Fruit fly (Drosophila melanogaster) whole organism, adult: Measurements from ENCODE around the gene CG10752.

ENCODE experiments used
- CG14711 ChIP-seq: fragments of 200-800 bp; sonication (Bioruptor generic); optimal IDR thresholded peaks from 2 replicates; lab custom pipeline; 2018; ENCODE audit warnings: missing biosample characterization, mild to moderate bottlenecking, missing genetic modification characterization, moderate library complexity
- CG33017 ChIP-seq: fragments of 200-800 bp; sonication (Bioruptor generic); optimal IDR thresholded peaks from 2 replicates; lab custom pipeline; 2018; ENCODE audit warnings: missing biosample characterization, mild to moderate bottlenecking, missing genetic modification characterization, moderate library complexity
- Clk ChIP-seq: fragments of 200-800 bp; sonication (Bioruptor generic); optimal IDR thresholded peaks from 2 replicates; lab custom pipeline; 2017; ENCODE audit warnings: missing biosample characterization, missing genetic modification characterization
- Crg-1 ChIP-seq: fragments of 200-800 bp; sonication (Bioruptor generic); optimal IDR thresholded peaks from 2 replicates; lab custom pipeline; 2016; ENCODE audit warnings: missing biosample characterization, missing genetic modification characterization
- Hr96 ChIP-seq: fragments of 200-800 bp; sonication (Bioruptor generic); optimal IDR thresholded peaks from 2 replicates; lab custom pipeline; 2016; ENCODE audit warnings: missing biosample characterization, missing genetic modification characterization
- Mnt ChIP-seq: fragments of 200-800 bp; sonication (Bioruptor generic); optimal IDR thresholded peaks from 2 replicates; lab custom pipeline; 2016; ENCODE audit warnings: missing biosample characterization, mild to moderate bottlenecking, missing genetic modification characterization
- bab1 ChIP-seq: fragments of 200-800 bp; sonication (Bioruptor generic); optimal IDR thresholded peaks from 3 replicates; lab custom pipeline; 2019; ENCODE audit warnings: missing biosample characterization, mild to moderate bottlenecking, missing genetic modification characterization, moderate library complexity
- pad ChIP-seq: fragments of 200-800 bp; sonication (Bioruptor generic); optimal IDR thresholded peaks from 3 replicates; lab custom pipeline; 2017; ENCODE audit warnings: missing biosample characterization, missing genetic modification characterization, mild to moderate bottlenecking, moderate library complexity, missing genetic modification reagents
- toe ChIP-seq: fragments of 200-800 bp; sonication (Bioruptor generic); optimal IDR thresholded peaks from 2 replicates; lab custom pipeline; 2016; ENCODE audit warnings: missing biosample characterization, missing genetic modification characterization

- TF ChIP-seq Crg-1 (GFP tag; lab: Kevin White, UChicago) = no peak
- TF ChIP-seq Hr96 (GFP tag; lab: Kevin White, UChicago) = no peak
- TF ChIP-seq toe (GFP tag; lab: Kevin White, UChicago) = no peak
- TF ChIP-seq pad (GFP tag; lab: Kevin White, UChicago) = no peak
- no peak for TF ChIP-seq CG14711
- TF ChIP-seq Mnt = no peak
- no peak for TF ChIP-seq bab1 (GFP tag; lab: Kevin White, UChicago)
- TF ChIP-seq CG33017 (tag; lab: Kevin White, UChicago) = no peak
- no peak for TF ChIP-seq Clk (GFP tag; lab: Kevin White, UChicago)
Observed at dm6 chr3L:12915431-12915830, 39.0 kb downstream of the CG10752 start.
